Fruit fly (Drosophila melanogaster) whole organism, embryonic: ENCODE measurements around the gene PIG-C.
A peak's percentile ranks its signal among the peaks of the same experiment; 100 is the strongest.

Experiments used
- Aef1 ChIP-seq: fragments of 200-800 bp; sonication (Bioruptor generic); IDR thresholded peaks from 3 replicates; pipeline ENCODE4 v1.3.6; 2022; ENCODE audit warnings: missing biosample characterization, missing genetic modification characterization
- CG11085 ChIP-seq: fragments of 200-800 bp; sonication (Bioruptor generic); IDR thresholded peaks from 2 replicates; pipeline ENCODE4 v1.3.6; 2022; ENCODE audit warnings: missing biosample characterization, missing genetic modification characterization
- CG11560 ChIP-seq: fragments of 200-800 bp; sonication (Bioruptor generic); IDR thresholded peaks from 3 replicates; pipeline ENCODE4 v1.3.6; 2022; ENCODE audit warnings: missing biosample characterization, missing genetic modification characterization
- CG11723 ChIP-seq: fragments of 200-800 bp; sonication (Bioruptor generic); optimal IDR thresholded peaks from 2 replicates; lab custom pipeline; 2017; ENCODE audit warnings: missing biosample characterization, mild to moderate bottlenecking, missing genetic modification characterization
- CG12104 ChIP-seq: fragments of 200-800 bp; sonication (Bioruptor generic); optimal IDR thresholded peaks from 3 replicates; lab custom pipeline; 2016; ENCODE audit warnings: missing biosample characterization, missing genetic modification characterization
- CG13424 ChIP-seq: fragments of 200-800 bp; sonication (Bioruptor generic); optimal IDR thresholded peaks from 2 replicates; lab custom pipeline; 2019; ENCODE audit warnings: missing biosample characterization, mild to moderate bottlenecking, missing genetic modification characterization, moderate library complexity
- CG14014 ChIP-seq: fragments of 200-800 bp; sonication (Bioruptor generic); IDR thresholded peaks from 2 replicates; pipeline ENCODE4 v1.3.6; 2022; ENCODE audit warnings: missing biosample characterization, missing genetic modification characterization
- CG15479 ChIP-seq: fragments of 200-800 bp; sonication (Bioruptor generic); optimal IDR thresholded peaks from 3 replicates; lab custom pipeline; 2019; ENCODE audit warnings: missing biosample characterization, mild to moderate bottlenecking, missing genetic modification characterization, moderate library complexity
- CG17802 ChIP-seq: fragments of 200-800 bp; sonication (Bioruptor generic); optimal IDR thresholded peaks from 2 replicates; lab custom pipeline; 2018; ENCODE audit warnings: missing biosample characterization, mild to moderate bottlenecking, missing genetic modification characterization, moderate library complexity
- CG2199 ChIP-seq: fragments of 200-800 bp; sonication (Bioruptor generic); IDR thresholded peaks from 3 replicates; pipeline ENCODE4 v1.3.6; 2022; ENCODE audit warnings: missing biosample characterization, missing genetic modification characterization
- CG30403 ChIP-seq: fragments of 200-800 bp; sonication (Bioruptor generic); optimal IDR thresholded peaks from 3 replicates; lab custom pipeline; 2016; ENCODE audit warnings: missing biosample characterization, missing genetic modification characterization
- CG3995 ChIP-seq: fragments of 200-800 bp; sonication (Bioruptor generic); optimal IDR thresholded peaks from 3 replicates; lab custom pipeline; 2016; ENCODE audit warnings: missing biosample characterization, missing genetic modification characterization
- CG4282 ChIP-seq: fragments of 200-800 bp; sonication (Bioruptor generic); optimal IDR thresholded peaks from 2 replicates; lab custom pipeline; 2016; ENCODE audit warnings: missing biosample characterization, missing genetic modification characterization
- CG4424 ChIP-seq: fragments of 200-800 bp; sonication (Bioruptor generic); optimal IDR thresholded peaks from 3 replicates; lab custom pipeline; 2016; ENCODE audit warnings: missing biosample characterization, missing genetic modification characterization
- CG4707 ChIP-seq: fragments of 200-800 bp; sonication (Bioruptor generic); optimal IDR thresholded peaks from 2 replicates; lab custom pipeline; 2018; ENCODE audit warnings: missing biosample characterization, mild to moderate bottlenecking, missing genetic modification characterization, moderate library complexity
- CG5953 ChIP-seq: fragments of 200-800 bp; sonication (Bioruptor generic); IDR thresholded peaks from 2 replicates; pipeline ENCODE4 v1.3.6; 2022; ENCODE audit warnings: missing biosample characterization, missing genetic modification characterization
- CG7745 ChIP-seq: fragments of 200-800 bp; sonication (Bioruptor generic); optimal IDR thresholded peaks from 2 replicates; lab custom pipeline; 2018; ENCODE audit warnings: missing biosample characterization, mild to moderate bottlenecking, missing genetic modification characterization, moderate library complexity
- CG8478 ChIP-seq: fragments of >200 bp; optimal IDR thresholded peaks from 2 replicates; lab custom pipeline; 2018
- CG9609 ChIP-seq: fragments of 200-800 bp; sonication (Bioruptor generic); optimal IDR thresholded peaks from 3 replicates; lab custom pipeline; 2016; ENCODE audit warnings: missing biosample characterization, missing genetic modification characterization
- CG9817 ChIP-seq: fragments of 200-800 bp; sonication (Bioruptor generic); optimal IDR thresholded peaks from 2 replicates; lab custom pipeline; 2018; ENCODE audit warnings: missing biosample characterization, mild to moderate bottlenecking, missing genetic modification characterization, moderate library complexity
- CG9876 ChIP-seq: fragments of 200-800 bp; sonication (Bioruptor generic); optimal IDR thresholded peaks from 2 replicates; lab custom pipeline; 2016; ENCODE audit warnings: missing biosample characterization, missing genetic modification characterization
- CHES-1-like ChIP-seq: fragments of 200-800 bp; sonication (Bioruptor generic); optimal IDR thresholded peaks from 2 replicates; lab custom pipeline; 2016; ENCODE audit warnings: missing biosample characterization, missing genetic modification characterization
- Drgx ChIP-seq: fragments of 200-800 bp; sonication (Bioruptor generic); IDR thresholded peaks from 2 replicates; pipeline ENCODE4 v1.3.6; 2022; ENCODE audit warnings: missing biosample characterization, missing genetic modification characterization
- E2f2 ChIP-seq: fragments of 200-800 bp; sonication (Bioruptor generic); IDR thresholded peaks from 2 replicates; pipeline ENCODE4 v1.3.6; 2022; ENCODE audit warnings: missing biosample characterization, missing genetic modification characterization
- Hmr ChIP-seq: fragments of 200-800 bp; sonication (Bioruptor generic); optimal IDR thresholded peaks from 3 replicates; lab custom pipeline; 2017; ENCODE audit warnings: mild to moderate bottlenecking, missing biosample characterization, missing genetic modification reagents, missing genetic modification characterization
- Hr78 ChIP-seq, 2 experiments: fragments of 200-800 bp in 1 of 2; fragments of >200 bp in 1 of 2; sonication (Bioruptor generic) in 1 of 2; optimal IDR thresholded peaks; 2 replicates each; lab custom pipeline; 2017 to 2019; ENCODE audit warnings: missing biosample characterization in 2 of 2, missing genetic modification characterization in 2 of 2, mild to moderate bottlenecking in 1 of 2, moderate library complexity in 1 of 2
- Lim3 ChIP-seq: fragments of 200-800 bp; sonication (Bioruptor generic); IDR thresholded peaks from 2 replicates; pipeline ENCODE4 v1.3.6; 2022; ENCODE audit warnings: missing biosample characterization, missing genetic modification characterization
- Meics ChIP-seq: fragments of 200-800 bp; sonication (Bioruptor generic); optimal IDR thresholded peaks from 2 replicates; lab custom pipeline; 2017; ENCODE audit warnings: missing biosample characterization, mild to moderate bottlenecking, missing genetic modification characterization
- Pdp1 ChIP-seq, 2 experiments: fragments of 200-800 bp; sonication (Bioruptor generic); optimal IDR thresholded peaks; 3 replicates each; lab custom pipeline; 2016; ENCODE audit warnings: missing biosample characterization in 2 of 2, missing genetic modification characterization in 2 of 2, mild to moderate bottlenecking in 1 of 2, moderate library complexity in 1 of 2
- Ptx1 ChIP-seq: fragments of 200-800 bp; sonication (Bioruptor generic); IDR thresholded peaks from 2 replicates; pipeline ENCODE4 v1.3.6; 2022; ENCODE audit warnings: missing biosample characterization, missing genetic modification characterization
- Sox100B ChIP-seq: fragments of 200-800 bp; sonication (Bioruptor generic); optimal IDR thresholded peaks from 3 replicates; lab custom pipeline; 2018; ENCODE audit warnings: missing biosample characterization, mild to moderate bottlenecking, missing genetic modification characterization
- TFAM ChIP-seq: fragments of 200-800 bp; sonication (Bioruptor generic); optimal IDR thresholded peaks from 2 replicates; lab custom pipeline; 2017; ENCODE audit warnings: missing biosample characterization, missing genetic modification characterization, inconsistent platforms
- Xbp1 ChIP-seq: fragments of 200-800 bp; sonication (Bioruptor generic); optimal IDR thresholded peaks from 3 replicates; lab custom pipeline; 2016; ENCODE audit warnings: missing biosample characterization, mild to moderate bottlenecking, missing genetic modification characterization
- ap ChIP-seq: fragments of 200-800 bp; sonication (Bioruptor generic); IDR thresholded peaks from 2 replicates; pipeline ENCODE4 v1.3.6; 2022; ENCODE audit warnings: missing biosample characterization, missing genetic modification characterization
- br ChIP-seq: fragments of >200 bp; optimal IDR thresholded peaks from 2 replicates; lab custom pipeline; 2017
- bsh ChIP-seq, 2 experiments: fragments of 200-800 bp; sonication (Bioruptor generic); optimal IDR thresholded peaks; 2 replicates each; lab custom pipeline; 2017 to 2018; ENCODE audit warnings: mild to moderate bottlenecking in 2 of 2, missing biosample characterization in 2 of 2, missing genetic modification characterization in 2 of 2, moderate library complexity in 1 of 2
- eve ChIP-seq, 2 experiments: fragments of >200 bp; optimal IDR thresholded peaks; 2 replicates each; lab custom pipeline; 2017; ENCODE audit warnings: missing biosample characterization in 2 of 2, missing genetic modification characterization in 2 of 2
- ewg ChIP-seq: fragments of 200-800 bp; sonication (Bioruptor generic); optimal IDR thresholded peaks from 3 replicates; lab custom pipeline; 2017; ENCODE audit warnings: mild to moderate bottlenecking, missing biosample characterization, missing genetic modification reagents, missing genetic modification characterization
- gsb ChIP-seq: fragments of 200-800 bp; sonication (Bioruptor generic); IDR thresholded peaks from 2 replicates; pipeline ENCODE4 v1.3.6; 2022; ENCODE audit warnings: missing biosample characterization, missing genetic modification characterization
- gsb-n ChIP-seq: fragments of 200-800 bp; sonication (Bioruptor generic); optimal IDR thresholded peaks from 3 replicates; lab custom pipeline; 2018; ENCODE audit warnings: missing biosample characterization, mild to moderate bottlenecking, missing genetic modification characterization
- maf-S ChIP-seq: fragments of 200-800 bp; sonication (Bioruptor generic); optimal IDR thresholded peaks from 2 replicates; lab custom pipeline; 2016; ENCODE audit warnings: missing biosample characterization, missing genetic modification characterization
- odd ChIP-seq: fragments of 200-800 bp; sonication (Bioruptor generic); optimal IDR thresholded peaks from 2 replicates; lab custom pipeline; 2017; ENCODE audit warnings: missing biosample characterization, mild to moderate bottlenecking, missing genetic modification characterization
- org-1 ChIP-seq: fragments of 200-800 bp; sonication (Bioruptor generic); optimal IDR thresholded peaks from 2 replicates; lab custom pipeline; 2017; ENCODE audit warnings: missing biosample characterization, missing genetic modification characterization
- pros ChIP-seq: fragments of 200-800 bp; sonication (Bioruptor generic); optimal IDR thresholded peaks from 3 replicates; lab custom pipeline; 2019; ENCODE audit warnings: missing biosample characterization, mild to moderate bottlenecking, missing genetic modification characterization, moderate library complexity
- salm ChIP-seq: fragments of 200-800 bp; sonication (Bioruptor generic); optimal IDR thresholded peaks from 2 replicates; lab custom pipeline; 2018; ENCODE audit warnings: missing biosample characterization, mild to moderate bottlenecking, missing genetic modification characterization
- sd ChIP-seq: fragments of 200-800 bp; sonication (Bioruptor generic); optimal IDR thresholded peaks from 3 replicates; lab custom pipeline; 2018; ENCODE audit warnings: missing biosample characterization, mild to moderate bottlenecking, missing genetic modification characterization, moderate library complexity
- sqz ChIP-seq: fragments of 200-800 bp; sonication (Bioruptor generic); optimal IDR thresholded peaks from 3 replicates; lab custom pipeline; 2018; ENCODE audit warnings: missing biosample characterization, mild to moderate bottlenecking, missing genetic modification characterization
- trh ChIP-seq: fragments of 200-800 bp; sonication (Bioruptor generic); optimal IDR thresholded peaks from 2 replicates; lab custom pipeline; 2016; ENCODE audit warnings: missing biosample characterization, missing genetic modification characterization
- twi ChIP-seq: fragments of 200-800 bp; optimal IDR thresholded peaks from 2 replicates; lab custom pipeline; 2019; ENCODE audit warnings: missing biosample characterization, mild to moderate bottlenecking, missing genetic modification characterization, moderate library complexity
- unc-4 ChIP-seq: fragments of 200-800 bp; sonication (Bioruptor generic); IDR thresholded peaks from 2 replicates; pipeline ENCODE4 v1.3.6; 2022; ENCODE audit warnings: missing biosample characterization, missing genetic modification characterization; ENCODE audit not compliant: partially characterized antibody

The PIG-C gene

DNA sequence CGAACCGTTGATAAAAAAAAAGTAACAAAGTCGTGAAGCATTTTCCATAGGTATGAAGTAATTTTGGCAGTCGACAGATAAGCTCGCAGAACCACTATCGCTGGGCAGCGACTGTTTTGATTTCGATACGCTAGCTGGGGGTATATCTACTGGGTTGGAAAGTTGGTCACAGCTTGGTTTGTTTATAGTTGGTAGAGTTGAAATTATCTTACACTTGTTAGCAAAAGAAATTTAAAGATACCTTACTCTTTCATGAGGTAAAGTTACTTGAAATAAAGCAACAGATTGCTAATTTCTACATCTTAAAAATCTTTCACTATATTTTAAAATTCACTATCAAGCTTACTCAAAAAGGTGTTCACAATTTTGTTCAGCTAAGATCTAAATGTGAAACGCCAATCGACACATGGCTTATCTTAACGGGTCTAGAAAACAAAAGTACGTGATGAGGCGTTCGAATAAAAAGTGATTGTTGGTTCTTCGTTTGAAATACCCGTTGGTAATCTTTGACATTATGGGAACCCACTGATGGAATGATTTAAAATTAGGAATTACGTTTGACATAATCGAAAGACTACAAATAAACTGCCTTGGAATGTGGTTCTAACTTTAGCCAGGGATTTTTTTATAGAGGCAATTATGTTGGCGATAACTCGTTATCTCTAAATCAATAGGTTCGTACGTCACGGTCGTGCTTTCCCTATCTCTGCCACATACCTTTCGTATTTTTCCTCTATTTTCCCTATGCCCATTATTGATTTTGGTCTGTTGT is 31.7 kb upstream of the PIG-C start (continued):
- TF ChIP-seq Pdp1 (GFP tag; optimal IDR thresholded peaks at IDR 0.05; lab: Kevin White, UChicago) (peak in 1 of 2 experiments; percentile 43), CG8478 (lab: Kevin White, UChicago) (no peak), CG11560 (tag; lab: Robert Waterston, UW) (no peak), org-1 (GFP tag; lab: Kevin White, UChicago) (no peak), CG7745 (no peak), CG2199 (no peak), Meics (GFP tag; lab: Kevin White, UChicago) (peak; percentile 40), bsh (GFP tag; optimal IDR thresholded peaks at IDR 0.05; lab: Kevin White, UChicago) (no peak), CG17802 (no peak), eve (GFP tag; optimal IDR thresholded peaks at IDR 0.05; lab: Kevin White, UChicago) (no peak), CG3995 (GFP tag; lab: Kevin White, UChicago) (no peak), ap (GFP tag; lab: Robert Waterston, UW) (no peak), CG9817 (peak; percentile 11), Lim3 (GFP tag; lab: Robert Waterston, UW) (no peak), pros (GFP tag; lab: Kevin White, UChicago) (no peak), CG11085 (GFP tag; lab: Robert Waterston, UW) (no peak), CG30403 (GFP tag; lab: Kevin White, UChicago) (peak; percentile 15), Drgx (GFP tag; lab: Robert Waterston, UW) (no peak), Hr78 (GFP tag; optimal IDR thresholded peaks at IDR 0.05; lab: Kevin White, UChicago) (peak in 1 of 2 experiments; percentile 21), CG9609 (GFP tag; lab: Kevin White, UChicago) (no peak), ewg (GFP tag; lab: Kevin White, UChicago) (no peak), Aef1 (GFP tag; lab: Robert Waterston, UW) (no peak), gsb-n (tag; lab: Kevin White, UChicago) (no peak), Ptx1 (GFP tag; lab: Robert Waterston, UW) (no peak), CG5953 (GFP tag; lab: Robert Waterston, UW) (no peak), odd (GFP tag; lab: Kevin White, UChicago) (peak; percentile 3), CG9876 (GFP tag; lab: Kevin White, UChicago) (no peak), unc-4 (GFP tag; lab: Robert Waterston, UW) (no peak), CG4707 (no peak), E2f2 (GFP tag; lab: Robert Waterston, UW) (no peak), salm (tag; lab: Kevin White, UChicago) (no peak), TFAM (no peak), sqz (GFP tag; lab: Kevin White, UChicago) (no peak), maf-S (GFP tag; lab: Kevin White, UChicago) (no peak), br (no peak), twi (tag; lab: Kevin White, UChicago) (no peak), Hmr (GFP tag; lab: Kevin White, UChicago) (no peak), CG12104 (GFP tag; lab: Kevin White, UChicago) (no peak), CG4282 (GFP tag; lab: Kevin White, UChicago) (no peak), CG4424 (GFP tag; lab: Kevin White, UChicago) (no peak), Xbp1 (GFP tag; lab: Kevin White, UChicago) (no peak), sd (tag; lab: Kevin White, UChicago) (peak; percentile 95), gsb (no peak), CG15479 (GFP tag; lab: Kevin White, UChicago) (no peak), trh (no peak), CHES-1-like (GFP tag; lab: Kevin White, UChicago) (no peak), CG14014 (GFP tag; lab: Robert Waterston, UW) (0 out of 2 replicates have a peak, but pooled peaks have one; percentile 14), CG11723 (GFP tag; lab: Kevin White, UChicago) (no peak), Sox100B (GFP tag; lab: Kevin White, UChicago) (peak; percentile 10), CG13424 (peak; percentile 24)
